Fruit fly (Drosophila melanogaster): ENCODE data around the gene grk.

dm6 chr2L:8417562-8417961 is 15.8 kb downstream of the grk start:
- TF ChIP-seq psq (optimal IDR thresholded peaks at IDR 0.05) (no peak), Myc (optimal IDR thresholded peaks at IDR 0.05) (no peak), insv (optimal IDR thresholded peaks at IDR 0.05) (no peak), h (optimal IDR thresholded peaks at IDR 0.05) (no peak)
